Worm (Caenorhabditis elegans) whole organism, L4 larva: ENCODE results near the gene T15B12.2.
A peak's percentile ranks its signal among the peaks of the same experiment; 100 is the strongest.

Experiments used
- D1046.2 ChIP-seq: fragments of 200-800 bp; sonication (Bioruptor generic); IDR thresholded peaks from 2 replicates; pipeline ENCODE4 v1.3.6; 2022; ENCODE audit warnings: missing genetic modification characterization, missing compliant biosample characterization
- F44E2.7 ChIP-seq: fragments of 200-800 bp; sonication (Bioruptor generic); IDR thresholded peaks from 2 replicates; pipeline ENCODE4 v2.1.2; 2022; ENCODE audit warnings: missing genetic modification characterization, missing compliant biosample characterization
- R02D3.7 ChIP-seq: fragments of 150-350 bp; sonication (generic microtip); optimal IDR thresholded peaks from 3 replicates; lab custom pipeline; 2014; ENCODE audit warnings: missing biosample characterization, missing genetic modification characterization
- Y105C5A.15 ChIP-seq: fragments of 200-800 bp; sonication (Bioruptor generic); IDR thresholded peaks from 2 replicates; pipeline ENCODE4 v1.3.6; 2022; ENCODE audit warnings: missing genetic modification characterization, missing compliant biosample characterization
- ZK546.5 ChIP-seq, 2 experiments: sonication (generic microtip); optimal IDR thresholded peaks; 2 replicates each; lab custom pipeline; 2017; ENCODE audit warnings: missing biosample characterization in 2 of 2, missing genetic modification characterization in 2 of 2
- aha-1 ChIP-seq: fragments of 150-350 bp; peaks from one replicate; lab custom pipeline; 2014; ENCODE audit warnings: missing biosample characterization, missing genetic modification characterization
- aly-2 ChIP-seq: sonication (generic microtip); optimal IDR thresholded peaks from 2 replicates; lab custom pipeline; 2018; ENCODE audit warnings: missing biosample characterization, missing genetic modification characterization
- ama-1 ChIP-seq: fragments of 150-350 bp; optimal IDR thresholded peaks from 2 replicates; lab custom pipeline; 2014; ENCODE audit warnings: inconsistent platforms, mixed read lengths
- ceh-28 ChIP-seq: fragments of 150-350 bp; optimal IDR thresholded peaks from 2 replicates; lab custom pipeline; 2014; ENCODE audit warnings: missing biosample characterization, missing genetic modification reagents, missing genetic modification characterization
- ceh-32 ChIP-seq: sonication (generic microtip); optimal IDR thresholded peaks from 2 replicates; lab custom pipeline; 2016; ENCODE audit warnings: mild to moderate bottlenecking, missing genetic modification characterization, missing compliant biosample characterization; ENCODE audit not compliant: poor library complexity
- ceh-62 ChIP-seq: sonication (generic microtip); optimal IDR thresholded peaks from 2 replicates; lab custom pipeline; 2017; ENCODE audit warnings: missing biosample characterization, missing genetic modification characterization
- dmd-6 ChIP-seq: fragments of 200-800 bp; sonication (Bioruptor generic); IDR thresholded peaks from 2 replicates; pipeline ENCODE4 v1.3.6; 2022; ENCODE audit warnings: missing genetic modification reagents, missing genetic modification characterization, missing compliant biosample characterization
- dpl-1 ChIP-seq: fragments of 150-350 bp; optimal IDR thresholded peaks from 2 replicates; lab custom pipeline; 2014; ENCODE audit warnings: missing biosample characterization, missing genetic modification reagents, missing genetic modification characterization
- egl-27 ChIP-seq: sonication (generic microtip); optimal IDR thresholded peaks from 3 replicates; lab custom pipeline; 2017; ENCODE audit warnings: missing biosample characterization, missing genetic modification reagents, missing genetic modification characterization
- egl-43 ChIP-seq: fragments of 200-800 bp; sonication (Bioruptor generic); IDR thresholded peaks from 2 replicates; pipeline ENCODE4 v1.3.6; 2022; ENCODE audit warnings: missing genetic modification reagents, missing genetic modification characterization, missing compliant biosample characterization
- fkh-10 ChIP-seq: fragments of 150-350 bp; optimal IDR thresholded peaks from 2 replicates; lab custom pipeline; 2014; ENCODE audit warnings: missing biosample characterization, missing genetic modification reagents, missing genetic modification characterization
- fos-1 ChIP-seq: fragments of 150-350 bp; optimal IDR thresholded peaks from 2 replicates; lab custom pipeline; 2014; ENCODE audit warnings: missing biosample characterization, missing genetic modification characterization
- hif-1 ChIP-seq, 2 experiments: sonication (generic microtip); optimal IDR thresholded peaks; 2 replicates each; lab custom pipeline; 2016 to 2017; ENCODE audit warnings: missing compliant biosample characterization in 2 of 2, missing genetic modification characterization in 2 of 2, missing genetic modification reagents in 2 of 2, missing genotype in 2 of 2, mild to moderate bottlenecking in 1 of 2
- hmg-1.1 ChIP-seq: fragments of 200-800 bp; sonication (Bioruptor generic); IDR thresholded peaks from 2 replicates; pipeline ENCODE4 v1.3.6; 2022; ENCODE audit warnings: missing genetic modification reagents, missing genetic modification characterization, missing compliant biosample characterization
- lim-7 ChIP-seq: fragments of 200-800 bp; sonication (Bioruptor generic); IDR thresholded peaks from 2 replicates; pipeline ENCODE4 v1.3.6; 2022; ENCODE audit warnings: missing genetic modification characterization, missing compliant biosample characterization
- lin-1 ChIP-seq: fragments of 200-800 bp; sonication (Bioruptor generic); IDR thresholded peaks from 2 replicates; pipeline ENCODE4 v1.3.6; 2022; ENCODE audit warnings: missing genetic modification reagents, missing genetic modification characterization, missing compliant biosample characterization
- lsy-2 ChIP-seq, 2 experiments: fragments of 150-350 bp in 1 of 2; sonication (generic microtip) in 1 of 2; optimal IDR thresholded peaks; 2 replicates each; lab custom pipeline; 2014 to 2017; ENCODE audit warnings: missing biosample characterization in 2 of 2, missing genetic modification characterization in 2 of 2
- mdl-1 ChIP-seq, 2 experiments: fragments of 150-350 bp in 1 of 2; sonication (generic microtip) in 1 of 2; optimal IDR thresholded peaks; 2 replicates each; lab custom pipeline; 2014 to 2017; ENCODE audit warnings: missing biosample characterization in 2 of 2, missing genetic modification characterization in 2 of 2
- mep-1 ChIP-seq: fragments of 150-350 bp; sonication (generic microtip); optimal IDR thresholded peaks from 3 replicates; lab custom pipeline; 2014; ENCODE audit warnings: missing biosample characterization, missing genetic modification characterization
- mxl-2 ChIP-seq: fragments of 200-800 bp; sonication (Bioruptor generic); conservative IDR thresholded peaks from 2 replicates; pipeline ENCODE4 v1.3.6; 2022; ENCODE audit warnings: missing genetic modification reagents, missing genetic modification characterization, missing compliant biosample characterization
- nhr-237 ChIP-seq: sonication (generic microtip); optimal IDR thresholded peaks from 2 replicates; lab custom pipeline; 2017; ENCODE audit warnings: missing biosample characterization, missing genetic modification characterization
- nhr-41 ChIP-seq: fragments of 200-800 bp; sonication (Bioruptor generic); IDR thresholded peaks from 2 replicates; pipeline ENCODE4 v1.3.6; 2022; ENCODE audit warnings: missing genetic modification reagents, missing genetic modification characterization, missing compliant biosample characterization
- nhr-48 ChIP-seq: sonication (generic microtip); optimal IDR thresholded peaks from 2 replicates; lab custom pipeline; 2016; ENCODE audit warnings: mild to moderate bottlenecking, missing genetic modification characterization, missing compliant biosample characterization
- pqm-1 ChIP-seq: sonication (generic microtip); optimal IDR thresholded peaks from 2 replicates; lab custom pipeline; 2017; ENCODE audit warnings: missing biosample characterization, missing genetic modification characterization
- rbr-2 ChIP-seq: sonication (generic microtip); optimal IDR thresholded peaks from 2 replicates; lab custom pipeline; 2016; ENCODE audit warnings: missing genotype, missing genetic modification characterization, missing compliant biosample characterization
- set-16 ChIP-seq: fragments of 200-800 bp; sonication (Bioruptor generic); IDR thresholded peaks from 2 replicates; pipeline ENCODE4 v1.3.6; 2022; ENCODE audit warnings: missing genetic modification reagents, missing genetic modification characterization, missing compliant biosample characterization
- skn-1 ChIP-seq: fragments of 150-350 bp; optimal IDR thresholded peaks from 2 replicates; lab custom pipeline; 2014; ENCODE audit warnings: missing biosample characterization, missing genetic modification characterization
- spr-1 ChIP-seq: sonication (generic microtip); optimal IDR thresholded peaks from 2 replicates; lab custom pipeline; 2016; ENCODE audit warnings: mild to moderate bottlenecking, missing genetic modification characterization, missing compliant biosample characterization
- tra-1 ChIP-seq: fragments of 200-800 bp; sonication (Bioruptor generic); IDR thresholded peaks from 2 replicates; pipeline ENCODE4 v1.3.6; 2022; ENCODE audit warnings: missing genetic modification reagents, missing genetic modification characterization, missing compliant biosample characterization
- unc-130 ChIP-seq: sonication (generic microtip); optimal IDR thresholded peaks from 2 replicates; lab custom pipeline; 2016; ENCODE audit warnings: missing genetic modification reagents, missing genetic modification characterization, missing compliant biosample characterization
- unc-62 ChIP-seq, 3 experiments: fragments of 150-350 bp in 1 of 3; sonication (generic microtip); optimal IDR thresholded peaks in 2 of 3; peaks in 1 of 3; 1 replicate in 1 of 3; 2 replicates in 2 of 3; lab custom pipeline; 2014 to 2017; ENCODE audit warnings: missing biosample characterization in 3 of 3, missing genetic modification characterization in 3 of 3, missing genetic modification reagents in 3 of 3, missing genotype in 1 of 3
- zfp-2 ChIP-seq: sonication (generic microtip); optimal IDR thresholded peaks from 2 replicates; lab custom pipeline; 2016; ENCODE audit warnings: mild to moderate bottlenecking, missing genetic modification characterization, missing compliant biosample characterization
- zip-2 ChIP-seq: fragments of 150-350 bp; optimal IDR thresholded peaks from 2 replicates; lab custom pipeline; 2014; ENCODE audit warnings: missing biosample characterization, missing genetic modification characterization
- ztf-7 ChIP-seq: fragments of 150-350 bp; optimal IDR thresholded peaks from 2 replicates; lab custom pipeline; 2014; ENCODE audit warnings: missing biosample characterization, missing genetic modification characterization

The T15B12.2 gene

DNA sequence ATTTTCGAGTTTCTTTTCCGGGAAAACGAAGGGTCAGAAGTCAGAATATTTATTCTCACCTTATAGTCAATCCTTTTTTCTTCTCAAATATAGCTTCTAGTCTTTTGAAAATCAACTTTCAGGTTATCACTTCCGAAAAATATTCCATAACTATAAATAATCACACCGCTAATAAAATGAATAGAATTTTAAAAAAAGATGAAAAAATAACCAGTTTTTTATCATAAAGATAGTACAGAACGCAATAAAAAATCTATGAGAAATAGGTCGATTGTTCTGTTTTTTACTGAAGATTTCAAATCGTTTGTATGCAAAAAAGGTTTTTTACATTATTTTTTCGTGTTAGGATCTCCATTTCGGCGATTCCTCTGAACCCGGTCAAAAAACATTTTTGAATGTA, 11.5 kb downstream of the T15B12.2 start:
- TF ChIP-seq unc-62 (GFP tag; optimal IDR thresholded peaks at IDR 0.05 in 1 of 2; lab: Kevin White, UChicago) = peak in 1 of 2 experiments; percentile 95
- no peak for TF ChIP-seq unc-62 (tag; optimal IDR thresholded peaks at IDR 0.05; lab: Kevin White, UChicago)
- TF ChIP-seq F44E2.7 (GFP tag; lab: Robert Waterston, UW) = no peak
- no peak for TF ChIP-seq mxl-2 (GFP tag; lab: Robert Waterston, UW)
- peak; percentile 26 for TF ChIP-seq aha-1 (tag; lab: Kevin White, UChicago)

DNA sequence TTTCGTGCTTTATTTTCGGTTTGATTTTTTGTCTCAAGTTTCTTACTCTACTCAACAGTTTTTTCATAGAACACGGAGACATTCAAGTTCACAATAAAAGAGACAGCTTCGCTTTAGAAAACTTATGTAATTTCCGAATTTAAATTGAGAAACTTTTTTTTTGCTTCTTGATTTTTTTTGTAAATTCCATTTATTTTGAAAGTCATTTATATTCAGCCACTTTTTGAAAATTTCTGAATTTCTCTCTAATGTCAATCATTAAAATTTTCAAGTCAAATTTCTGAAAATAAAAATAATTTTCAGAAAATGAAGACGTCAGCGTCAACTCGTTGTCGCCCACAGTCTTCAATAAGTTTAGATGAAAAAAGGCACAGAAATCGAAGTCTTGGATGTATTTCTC, 13.8 kb downstream of the T15B12.2 start, which contains the start of gene T15B12.1:
Gene T15B12.1, plus strand, starts transcription at position 301 of the 400 bp plus-strand sequence.
- TF ChIP-seq fkh-10 (GFP tag; lab: Kevin White, UChicago) = peak; percentile 31
- TF ChIP-seq nhr-237 (tag; lab: Kevin White, UChicago) = no peak

ce11 chrIII:5286205-5286604, 15.5 kb downstream of the T15B12.2 start, which contains the start of gene ZC395.11:
ZC395.11 (minus strand) TSS chrIII:5286305.
- TF ChIP-seq ama-1 (lab: Kevin White, UChicago) (no peak), ztf-7 (no peak), egl-27 (tag; lab: Kevin White, UChicago) (no peak), nhr-48 (tag; lab: Kevin White, UChicago) (no peak), lsy-2 (tag; optimal IDR thresholded peaks at IDR 0.05; lab: Kevin White, UChicago) (no peak), F44E2.7 (GFP tag; lab: Robert Waterston, UW) (no peak), ceh-62 (no peak), nhr-237 (tag; lab: Kevin White, UChicago) (no peak), R02D3.7 (tag; lab: Kevin White, UChicago) (no peak), nhr-41 (GFP tag; lab: Robert Waterston, UW) (no peak), D1046.2 (no peak), ceh-32 (tag; lab: Kevin White, UChicago) (no peak), dmd-6 (GFP tag; lab: Robert Waterston, UW) (no peak), ZK546.5 (tag; optimal IDR thresholded peaks at IDR 0.05; lab: Kevin White, UChicago) (no peak), skn-1 (tag; lab: Kevin White, UChicago) (no peak), unc-130 (GFP tag; lab: Kevin White, UChicago) (no peak), zip-2 (tag; lab: Kevin White, UChicago) (no peak)

- TF ChIP-seq Y105C5A.15 (GFP tag; lab: Robert Waterston, UW) (no peak), mep-1 (tag; lab: Kevin White, UChicago) (no peak), tra-1 (no peak), dpl-1 (GFP tag; lab: Kevin White, UChicago) (no peak), nhr-48 (tag; lab: Kevin White, UChicago) (no peak), hif-1 (tag; optimal IDR thresholded peaks at IDR 0.05; lab: Kevin White, UChicago) (no peak), pqm-1 (no peak), aha-1 (tag; lab: Kevin White, UChicago) (no peak), spr-1 (tag; lab: Kevin White, UChicago) (no peak), aly-2 (no peak), fos-1 (tag; lab: Kevin White, UChicago) (no peak), egl-43 (GFP tag; lab: Robert Waterston, UW) (0 out of 2 replicates have a peak, but pooled peaks have one; percentile 26), set-16 (peak; percentile 75), lim-7 (GFP tag; lab: Robert Waterston, UW) (no peak)
Observed at ce11 chrIII:5285484-5285883, 16.2 kb downstream of the T15B12.2 start.

DNA sequence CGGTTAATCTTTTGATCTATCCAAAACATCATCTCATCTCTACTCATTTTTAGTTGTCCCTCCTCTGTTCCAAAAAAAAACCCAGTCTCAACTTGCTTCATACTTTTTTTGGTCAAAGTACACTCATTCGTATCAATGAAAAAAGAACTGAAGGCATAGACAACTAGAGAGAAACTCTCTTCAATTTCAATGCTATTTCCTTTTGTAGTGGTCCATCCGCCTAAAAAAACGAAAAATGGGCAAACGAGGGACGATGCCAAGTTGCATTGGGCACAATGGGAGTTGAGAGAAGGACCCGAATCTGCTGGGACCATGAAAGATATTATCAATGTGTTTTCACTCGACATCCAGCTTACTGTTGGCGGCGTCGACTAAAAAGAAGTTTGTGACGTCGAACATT, 21.5 kb downstream of the T15B12.2 start:
- TF ChIP-seq hmg-1.1 (GFP tag; lab: Robert Waterston, UW) (0 out of 2 replicates have a peak, but pooled peaks have one; percentile 9), ceh-28 (tag; lab: Kevin White, UChicago) (no peak), zfp-2 (tag; lab: Kevin White, UChicago) (no peak), tra-1 (0 out of 2 replicates have a peak, but pooled peaks have one; percentile 29), rbr-2 (tag; lab: Kevin White, UChicago) (peak; percentile 11), mdl-1 (tag; optimal IDR thresholded peaks at IDR 0.05; lab: Kevin White, UChicago) (no peak), mep-1 (tag; lab: Kevin White, UChicago) (peak; percentile 12), lsy-2 (tag; optimal IDR thresholded peaks at IDR 0.05; lab: Kevin White, UChicago) (peak in 1 of 2 experiments; percentile 64), lin-1 (GFP tag; lab: Robert Waterston, UW) (no peak), aly-2 (no peak)
